Fruit fly (Drosophila melanogaster): ENCODE measurements around the gene ScsbetaG.

The ScsbetaG gene

DNA sequence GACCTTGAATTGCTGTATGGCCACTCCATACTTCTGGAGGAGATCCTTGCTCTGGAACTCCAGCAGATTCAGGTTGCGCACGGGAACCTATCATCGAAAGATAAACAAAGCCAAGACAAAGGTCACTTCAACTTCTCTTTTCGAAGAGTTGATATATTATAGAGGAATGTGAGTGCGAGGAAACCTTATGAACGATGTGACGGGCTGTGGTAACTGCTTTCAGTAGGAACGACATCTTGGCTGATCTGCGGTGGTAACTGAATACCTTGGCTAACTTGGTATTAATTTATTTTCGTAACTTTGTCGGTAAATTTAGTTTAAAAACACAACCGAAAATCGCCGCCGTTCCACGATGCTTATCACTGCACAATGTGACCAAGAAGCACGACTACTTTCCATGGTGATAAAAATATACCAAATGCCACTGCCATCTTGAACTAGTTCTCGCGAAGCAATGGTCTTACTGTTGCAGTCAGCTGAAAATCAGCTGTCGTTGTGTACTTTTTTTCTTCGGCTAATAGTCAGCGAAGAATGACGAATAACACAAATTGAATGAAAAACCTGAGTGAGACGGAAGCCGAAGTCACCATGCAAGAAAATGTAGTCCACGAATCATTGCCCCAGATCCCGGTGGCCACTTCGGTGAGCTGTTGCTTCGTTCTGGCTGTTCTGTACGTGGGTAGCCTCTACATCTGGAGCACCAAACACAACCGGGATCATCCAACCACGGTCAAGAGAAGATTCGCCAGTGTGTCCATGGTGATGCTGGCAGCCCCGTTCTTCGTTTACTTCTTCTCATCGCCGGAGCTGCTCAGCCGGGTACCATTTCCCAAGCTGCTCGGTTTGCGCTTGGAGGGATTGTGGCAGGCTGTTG lies at the start of gene ScsbetaG, which contains the start of gene Sras:
Gene ScsbetaG (minus strand): TSS at position 383 of the 874 bp plus-strand sequence.
Gene Sras (plus strand): TSS at position 466 of the 874 bp plus-strand sequence.
- TF ChIP-seq Vsx2 (GFP tag; optimal IDR thresholded peaks at IDR 0.05; ENCODE audit: partially characterized antibody): peak; percentile 5
- no peak for TF ChIP-seq Rel (GFP tag; optimal IDR thresholded peaks at IDR 0.05)
- peak; percentile 96 for TF ChIP-seq Rel (tag; optimal IDR thresholded peaks at IDR 0.05)
- no peak for TF ChIP-seq Dfd (GFP tag; optimal IDR thresholded peaks at IDR 0.05)

DNA sequence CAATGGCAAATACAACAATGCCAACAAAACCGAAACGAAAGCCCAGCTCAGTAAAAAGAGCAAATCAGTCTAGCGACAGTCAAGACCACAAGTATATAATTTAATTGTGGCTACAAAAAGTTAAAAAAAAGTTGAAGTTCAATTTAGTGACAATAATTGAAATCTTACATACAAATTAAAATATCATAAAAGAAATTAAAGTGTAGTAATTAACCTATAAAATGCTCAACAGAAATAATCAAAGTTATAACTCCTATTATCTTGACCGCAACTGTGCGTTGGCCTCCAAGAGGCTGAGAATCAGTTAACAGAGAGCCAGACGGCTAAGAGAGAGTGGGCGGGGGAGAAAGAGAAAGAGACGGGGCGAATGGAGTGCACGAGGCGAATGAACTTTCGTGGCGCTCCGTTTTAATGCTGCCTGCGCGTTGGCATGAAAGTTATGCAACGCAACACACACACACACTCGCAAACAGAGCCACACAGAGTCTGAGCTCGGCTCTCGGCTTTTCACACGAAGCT lies 48.3 kb upstream of the ScsbetaG start:
- TF ChIP-seq br (GFP tag; optimal IDR thresholded peaks at IDR 0.05) (peak; percentile 90), OdsH (GFP tag; optimal IDR thresholded peaks at IDR 0.05) (peak; percentile 91), sage (GFP tag; optimal IDR thresholded peaks at IDR 0.05) (peak; percentile 80), CrebA (GFP tag; optimal IDR thresholded peaks at IDR 0.05; ENCODE audit: borderline replicate concordance) (peak; percentile 60), CG9705 (GFP tag; optimal IDR thresholded peaks at IDR 0.05) (peak; percentile 82), Hr83 (GFP tag; optimal IDR thresholded peaks at IDR 0.05; ENCODE audit: poor library complexity, severe bottlenecking) (no peak), woc (GFP tag; optimal IDR thresholded peaks at IDR 0.05) (peak; percentile 84), lola (GFP tag; optimal IDR thresholded peaks at IDR 0.05) (no peak), Mio (GFP tag; optimal IDR thresholded peaks at IDR 0.05) (no peak), usp (GFP tag; optimal IDR thresholded peaks at IDR 0.05) (no peak), CG32264 (GFP tag; optimal IDR thresholded peaks at IDR 0.05) (peak; percentile 77), fru (GFP tag; optimal IDR thresholded peaks at IDR 0.05) (peak; percentile 93), Jra (GFP tag; optimal IDR thresholded peaks at IDR 0.05) (peak; percentile 68), ey (GFP tag; optimal IDR thresholded peaks at IDR 0.05) (peak; percentile 88), Rel (GFP tag; optimal IDR thresholded peaks at IDR 0.05) (peak; percentile 84), Rel (tag; optimal IDR thresholded peaks at IDR 0.05) (peak; percentile 71), sv (GFP tag; optimal IDR thresholded peaks at IDR 0.05) (peak; percentile 33), N (GFP tag; optimal IDR thresholded peaks at IDR 0.05) (no peak), Vsx2 (GFP tag; optimal IDR thresholded peaks at IDR 0.05; ENCODE audit: partially characterized antibody) (no peak), Abd-B (GFP tag; optimal IDR thresholded peaks at IDR 0.05) (no peak), dl (GFP tag; optimal IDR thresholded peaks at IDR 0.05; ENCODE audit: insufficient read depth in 1 of 2, partially characterized antibody in 2 of 2) (peak in 1 of 2 experiments; percentile 27), brk (GFP tag; optimal IDR thresholded peaks at IDR 0.05) (peak; percentile 90), Hnf4 (GFP tag; optimal IDR thresholded peaks at IDR 0.05) (peak; percentile 84), HLH106 (tag; optimal IDR thresholded peaks at IDR 0.05) (peak; percentile 94), Hr78 (GFP tag; optimal IDR thresholded peaks at IDR 0.05) (no peak), psq (GFP tag; optimal IDR thresholded peaks at IDR 0.05) (peak; percentile 91), Myc (optimal IDR thresholded peaks at IDR 0.05) (no peak), dmrt93B (GFP tag; optimal IDR thresholded peaks at IDR 0.05) (peak; percentile 82), GATAd (GFP tag; optimal IDR thresholded peaks at IDR 0.05) (peak; percentile 21), pan (optimal IDR thresholded peaks at IDR 0.05) (no peak), Sp1 (GFP tag; optimal IDR thresholded peaks at IDR 0.05) (peak; percentile 96), rgr (GFP tag; optimal IDR thresholded peaks at IDR 0.05) (peak; percentile 85), dsf (GFP tag; optimal IDR thresholded peaks at IDR 0.05; ENCODE audit: borderline replicate concordance) (peak; percentile 18), h (GFP tag; optimal IDR thresholded peaks at IDR 0.05) (peak; percentile 91), tai (GFP tag; optimal IDR thresholded peaks at IDR 0.05) (peak; percentile 67), Dif (GFP tag; optimal IDR thresholded peaks at IDR 0.05; ENCODE audit: partially characterized antibody) (no peak), Dfd (GFP tag; optimal IDR thresholded peaks at IDR 0.05) (no peak), foxo (GFP tag; optimal IDR thresholded peaks at IDR 0.05) (peak in 1 of 2 experiments; percentile 88), jim (GFP tag; optimal IDR thresholded peaks at IDR 0.05) (no peak)

Measured in whole organism, wandering third instar larva.